Fruit fly (Drosophila melanogaster): ENCODE measurements around the gene CG13912.

The CG13912 gene

DNA sequence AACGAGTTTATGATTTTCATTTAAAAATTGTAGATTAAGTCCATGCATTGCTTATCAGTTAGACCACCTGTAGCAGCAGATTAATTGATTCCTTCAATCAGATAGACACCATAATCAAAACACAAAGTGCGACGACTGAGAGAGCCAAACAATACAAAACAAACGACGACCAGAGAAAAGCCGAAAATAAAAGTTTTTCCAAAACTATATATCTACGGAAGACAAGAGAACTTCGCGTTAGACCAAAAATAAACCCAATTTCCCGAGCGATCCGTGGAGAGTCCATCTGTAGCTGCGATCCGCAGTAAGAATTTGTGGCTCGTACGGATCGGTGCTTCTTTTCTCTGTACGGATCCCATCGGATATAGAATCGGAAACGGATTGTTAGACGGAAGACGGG is 46.0 kb downstream of the CG13912 start, which contains the start of gene galene:
TSS of gene galene (plus strand) at position 301 of the 400 bp plus-strand sequence.
- TF ChIP-seq usp (GFP tag; optimal IDR thresholded peaks at IDR 0.05) (no peak), psq (optimal IDR thresholded peaks at IDR 0.05) (no peak), pan (optimal IDR thresholded peaks at IDR 0.05) (no peak), Dll (optimal IDR thresholded peaks at IDR 0.05) (no peak), CG8478 (optimal IDR thresholded peaks at IDR 0.05) (no peak), EcR (GFP tag; optimal IDR thresholded peaks at IDR 0.05) (no peak)

DNA sequence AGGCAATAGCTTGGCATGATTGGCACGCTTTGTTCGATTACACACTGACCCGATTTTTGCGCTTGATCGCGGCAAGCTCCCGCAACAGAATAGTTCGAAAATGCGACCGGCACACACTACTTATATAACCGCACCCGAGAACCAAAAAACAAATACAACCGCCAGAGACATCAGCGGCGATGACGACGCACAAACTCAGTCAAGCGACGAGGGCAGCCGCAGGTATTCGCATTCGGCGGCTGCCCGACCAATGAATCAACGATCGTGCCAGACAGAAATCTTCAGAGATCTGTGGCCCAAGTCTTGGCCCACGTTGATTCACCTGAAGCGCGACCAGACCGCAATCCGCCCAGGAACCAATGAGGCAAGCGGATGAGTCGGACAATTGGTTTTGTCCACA is 48.8 kb downstream of the CG13912 start, which contains the start of gene CG9192:
TSS of gene CG9192 (minus strand) at position 101 of the 400 bp plus-strand sequence.
- TF ChIP-seq EcR (GFP tag; optimal IDR thresholded peaks at IDR 0.05) = no peak
- no peak for TF ChIP-seq usp (GFP tag; optimal IDR thresholded peaks at IDR 0.05)
- TF ChIP-seq CG8478 (optimal IDR thresholded peaks at IDR 0.05) = no peak
- TF ChIP-seq pan (optimal IDR thresholded peaks at IDR 0.05) = no peak
- TF ChIP-seq Dll (optimal IDR thresholded peaks at IDR 0.05) = no peak
- TF ChIP-seq psq (optimal IDR thresholded peaks at IDR 0.05) = no peak

Data from whole organism.